Fruit fly (Drosophila melanogaster) whole organism, pupa: ENCODE measurements around the gene mah.

Experiments used
- CG13204 ChIP-seq: fragments of 200-800 bp; sonication (Bioruptor generic); optimal IDR thresholded peaks from 2 replicates; lab custom pipeline; 2018; ENCODE audit warnings: missing biosample characterization, mild to moderate bottlenecking, missing genetic modification characterization, moderate library complexity
- CG17806 ChIP-seq: fragments of 200-800 bp; sonication (Bioruptor generic); optimal IDR thresholded peaks from 2 replicates; lab custom pipeline; 2018; ENCODE audit warnings: missing biosample characterization, mild to moderate bottlenecking, missing genetic modification characterization, moderate library complexity
- CG34367 ChIP-seq: fragments of 200-800 bp; sonication (Bioruptor generic); optimal IDR thresholded peaks from 2 replicates; lab custom pipeline; 2018; ENCODE audit warnings: missing biosample characterization, mild to moderate bottlenecking, missing genetic modification characterization
- CG4496 ChIP-seq: fragments of 200-800 bp; sonication (Bioruptor generic); IDR thresholded peaks from 3 replicates; pipeline ENCODE4 v1.3.6; 2022; ENCODE audit warnings: missing biosample characterization, missing genetic modification characterization
- CG8159 ChIP-seq: fragments of 200-800 bp; sonication (Bioruptor generic); optimal IDR thresholded peaks from 3 replicates; lab custom pipeline; 2018; ENCODE audit warnings: missing biosample characterization, mild to moderate bottlenecking, missing genetic modification characterization, moderate library complexity
- D1 ChIP-seq: fragments of 200-800 bp; sonication (Bioruptor generic); optimal IDR thresholded peaks from 2 replicates; lab custom pipeline; 2018; ENCODE audit warnings: missing biosample characterization, mild to moderate bottlenecking, missing genetic modification characterization, moderate library complexity
- EcR ChIP-seq: fragments of 200-800 bp; sonication (Bioruptor generic); optimal IDR thresholded peaks from 3 replicates; lab custom pipeline; 2019; ENCODE audit warnings: missing biosample characterization, missing genetic modification characterization, mild to moderate bottlenecking, moderate library complexity, missing genetic modification reagents
- Ets98B ChIP-seq: fragments of 200-800 bp; sonication (Bioruptor generic); IDR thresholded peaks from 2 replicates; pipeline ENCODE4 v1.3.6; 2022; ENCODE audit warnings: missing biosample characterization, missing genetic modification characterization
- Pif1B ChIP-seq: fragments of 200-800 bp; sonication (Bioruptor generic); optimal IDR thresholded peaks from 3 replicates; lab custom pipeline; 2016; ENCODE audit warnings: missing biosample characterization, missing genetic modification characterization
- Snoo ChIP-seq: fragments of 200-800 bp; sonication (Bioruptor generic); optimal IDR thresholded peaks from 3 replicates; lab custom pipeline; 2017; ENCODE audit warnings: missing biosample characterization, mild to moderate bottlenecking, missing genetic modification characterization, inconsistent platforms
- gl ChIP-seq: fragments of 200-800 bp; sonication (Bioruptor generic); optimal IDR thresholded peaks from 2 replicates; lab custom pipeline; 2018; ENCODE audit warnings: missing biosample characterization, mild to moderate bottlenecking, missing genetic modification characterization

DNA sequence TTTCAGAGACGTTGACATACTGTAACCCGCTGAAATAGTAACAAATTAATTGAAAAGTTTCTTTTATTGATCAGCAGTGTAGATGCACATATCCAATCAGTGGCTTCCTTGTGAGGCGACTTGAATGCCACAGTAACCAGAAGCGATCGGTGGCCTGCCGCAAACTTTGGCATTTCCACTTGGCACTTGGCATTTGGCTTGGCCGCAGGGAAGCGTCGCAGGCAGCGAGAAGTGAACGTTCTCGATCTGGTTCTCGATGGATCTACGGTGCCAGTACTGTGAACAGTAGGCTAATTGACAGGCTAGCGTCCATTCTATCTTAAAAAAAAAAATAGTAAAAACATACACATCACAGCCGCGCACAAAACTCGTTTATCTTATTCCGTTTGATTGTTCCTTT, 46.6 kb upstream of the mah start, which contains the start of gene CG10845:
- TF ChIP-seq gl (tag; lab: Kevin White, UChicago) (no peak), CG4496 (GFP tag; lab: Robert Waterston, UW) (no peak), Pif1B (GFP tag; lab: Kevin White, UChicago) (no peak), CG34367 (tag; lab: Kevin White, UChicago) (no peak), CG13204 (no peak), Snoo (tag; lab: Kevin White, UChicago) (no peak), CG8159 (tag; lab: Kevin White, UChicago) (no peak), EcR (GFP tag; lab: Kevin White, UChicago) (no peak), D1 (tag; lab: Kevin White, UChicago) (no peak), Ets98B (no peak), CG17806 (tag; lab: Kevin White, UChicago) (no peak)
